Fruit fly (Drosophila melanogaster): ENCODE measurements around the gene CG31267.

dm6 chr3R:17124177-17124576 is 9.8 kb upstream of the CG31267 start, which contains the start of gene CG45079:
- TF ChIP-seq pan (optimal IDR thresholded peaks at IDR 0.05) (no peak), psq (optimal IDR thresholded peaks at IDR 0.05) (no peak), CG8478 (optimal IDR thresholded peaks at IDR 0.05) (no peak), EcR (GFP tag; optimal IDR thresholded peaks at IDR 0.05) (no peak), Dll (optimal IDR thresholded peaks at IDR 0.05) (no peak), usp (GFP tag; optimal IDR thresholded peaks at IDR 0.05) (no peak)

All from whole organism.